Fruit fly (Drosophila melanogaster) whole organism, embryonic: ENCODE results near the gene CG13996.

Source experiments
- CG10147 ChIP-seq: fragments of 200-800 bp; sonication (Bioruptor generic); optimal IDR thresholded peaks from 2 replicates; lab custom pipeline; 2019; ENCODE audit warnings: missing biosample characterization, mild to moderate bottlenecking, missing genetic modification characterization, moderate library complexity
- CG10565 ChIP-seq: fragments of 200-800 bp; sonication (Bioruptor generic); optimal IDR thresholded peaks from 3 replicates; lab custom pipeline; 2016; ENCODE audit warnings: missing biosample characterization, mild to moderate bottlenecking, missing genetic modification characterization
- CG11456 ChIP-seq: fragments of 200-800 bp; sonication (Bioruptor generic); IDR thresholded peaks from 3 replicates; pipeline ENCODE4 v1.3.6; 2022; ENCODE audit warnings: missing biosample characterization, missing genetic modification characterization
- CG12391 ChIP-seq: fragments of 200-800 bp; sonication (Bioruptor generic); optimal IDR thresholded peaks from 3 replicates; lab custom pipeline; 2018; ENCODE audit warnings: missing biosample characterization, mild to moderate bottlenecking, missing genetic modification characterization, moderate library complexity
- CG14667 ChIP-seq: fragments of 200-800 bp; sonication (Bioruptor generic); IDR thresholded peaks from 2 replicates; pipeline ENCODE4 v1.3.6; 2022; ENCODE audit warnings: missing biosample characterization, missing genetic modification characterization
- CG15514 ChIP-seq: fragments of 200-800 bp; sonication (Bioruptor generic); optimal IDR thresholded peaks from 3 replicates; lab custom pipeline; 2017; ENCODE audit warnings: missing biosample characterization, missing genetic modification characterization, mild to moderate bottlenecking, moderate library complexity, missing genetic modification reagents
- CG17912 ChIP-seq: fragments of 200-800 bp; sonication (Bioruptor generic); optimal IDR thresholded peaks from 2 replicates; lab custom pipeline; 2018; ENCODE audit warnings: missing biosample characterization, mild to moderate bottlenecking, missing genetic modification characterization
- CG31365 ChIP-seq: fragments of 200-800 bp; sonication (Bioruptor generic); optimal IDR thresholded peaks from 2 replicates; lab custom pipeline; 2018; ENCODE audit warnings: missing biosample characterization, mild to moderate bottlenecking, missing genetic modification characterization
- CG31388 ChIP-seq: fragments of 200-800 bp; sonication (Bioruptor generic); optimal IDR thresholded peaks from 2 replicates; lab custom pipeline; 2016; ENCODE audit warnings: missing biosample characterization, missing genetic modification characterization
- CG3281 ChIP-seq: fragments of 200-800 bp; sonication (Bioruptor generic); optimal IDR thresholded peaks from 3 replicates; lab custom pipeline; 2017; ENCODE audit warnings: missing biosample characterization, mild to moderate bottlenecking, missing genetic modification characterization
- CG4707 ChIP-seq: fragments of 200-800 bp; sonication (Bioruptor generic); optimal IDR thresholded peaks from 2 replicates; lab custom pipeline; 2018; ENCODE audit warnings: missing biosample characterization, mild to moderate bottlenecking, missing genetic modification characterization, moderate library complexity
- CG4820 ChIP-seq: fragments of 200-800 bp; sonication (Bioruptor generic); optimal IDR thresholded peaks from 3 replicates; lab custom pipeline; 2016; ENCODE audit warnings: missing biosample characterization, missing genetic modification characterization
- CG6272 ChIP-seq: fragments of 200-800 bp; sonication (Bioruptor generic); IDR thresholded peaks from 2 replicates; pipeline ENCODE4 v1.3.6; 2022; ENCODE audit warnings: missing biosample characterization, missing genetic modification characterization
- CG6654 ChIP-seq: fragments of 200-800 bp; sonication (Bioruptor generic); optimal IDR thresholded peaks from 2 replicates; lab custom pipeline; 2017; ENCODE audit warnings: missing biosample characterization, mild to moderate bottlenecking, missing genetic modification characterization
- CG6689 ChIP-seq: fragments of 200-800 bp; sonication (Bioruptor generic); IDR thresholded peaks from 2 replicates; pipeline ENCODE4 v1.3.6; 2022; ENCODE audit warnings: missing biosample characterization, missing genetic modification characterization
- CG7357 ChIP-seq: fragments of 200-800 bp; sonication (Bioruptor generic); IDR thresholded peaks from 3 replicates; pipeline ENCODE4 v1.3.6; 2022; ENCODE audit warnings: missing biosample characterization, missing genetic modification characterization
- CG9876 ChIP-seq: fragments of 200-800 bp; sonication (Bioruptor generic); optimal IDR thresholded peaks from 2 replicates; lab custom pipeline; 2016; ENCODE audit warnings: missing biosample characterization, missing genetic modification characterization
- CHES-1-like ChIP-seq: fragments of 200-800 bp; sonication (Bioruptor generic); optimal IDR thresholded peaks from 2 replicates; lab custom pipeline; 2016; ENCODE audit warnings: missing biosample characterization, missing genetic modification characterization
- Chrac-16 ChIP-seq: fragments of 200-800 bp; sonication (Bioruptor generic); optimal IDR thresholded peaks from 3 replicates; lab custom pipeline; 2016; ENCODE audit warnings: missing biosample characterization, missing genetic modification characterization
- Dbx ChIP-seq: fragments of 200-800 bp; sonication (Bioruptor generic); IDR thresholded peaks from 3 replicates; pipeline ENCODE4 v1.3.6; 2022; ENCODE audit warnings: missing biosample characterization, missing genetic modification characterization
- HLH3B ChIP-seq: fragments of 200-800 bp; sonication (Bioruptor generic); IDR thresholded peaks from 2 replicates; pipeline ENCODE4 v1.3.6; 2022; ENCODE audit warnings: missing biosample characterization, missing genetic modification characterization
- Hr39 ChIP-seq: fragments of >200 bp; optimal IDR thresholded peaks from 2 replicates; lab custom pipeline; 2017
- MBD-R2 ChIP-seq: fragments of 200-800 bp; sonication (Bioruptor generic); IDR thresholded peaks from 2 replicates; pipeline ENCODE4 v1.3.6; 2022; ENCODE audit warnings: missing biosample characterization, missing genetic modification characterization
- MESR4 ChIP-seq: fragments of 200-800 bp; sonication (Bioruptor generic); optimal IDR thresholded peaks from 2 replicates; lab custom pipeline; 2018; ENCODE audit warnings: missing biosample characterization, mild to moderate bottlenecking, missing genetic modification characterization, moderate library complexity
- NC2α ChIP-seq: fragments of 200-800 bp; sonication (Bioruptor generic); optimal IDR thresholded peaks from 2 replicates; lab custom pipeline; 2016; ENCODE audit warnings: missing biosample characterization, missing genetic modification characterization
- Nf-YB ChIP-seq: fragments of 200-800 bp; sonication (Bioruptor generic); optimal IDR thresholded peaks from 3 replicates; lab custom pipeline; 2019; ENCODE audit warnings: missing biosample characterization, mild to moderate bottlenecking, missing genetic modification characterization, moderate library complexity
- Nf-YC ChIP-seq: fragments of 200-800 bp; optimal IDR thresholded peaks from 3 replicates; lab custom pipeline; 2019; ENCODE audit warnings: missing biosample characterization, mild to moderate bottlenecking, missing genetic modification characterization, moderate library complexity
- PHDP ChIP-seq: fragments of 200-800 bp; sonication (Bioruptor generic); optimal IDR thresholded peaks from 3 replicates; lab custom pipeline; 2018; ENCODE audit warnings: missing biosample characterization, mild to moderate bottlenecking, missing genetic modification characterization, moderate library complexity
- Rx ChIP-seq: fragments of 200-800 bp; sonication (Bioruptor generic); IDR thresholded peaks from 2 replicates; pipeline ENCODE4 v1.3.6; 2022; ENCODE audit warnings: missing biosample characterization, missing genetic modification characterization
- Sry-δ ChIP-seq: fragments of 200-800 bp; sonication (Bioruptor generic); optimal IDR thresholded peaks from 2 replicates; lab custom pipeline; 2016; ENCODE audit warnings: missing biosample characterization, missing genetic modification characterization
- amos ChIP-seq: fragments of 200-800 bp; sonication (Bioruptor generic); IDR thresholded peaks from 2 replicates; pipeline ENCODE4 v1.3.6; 2022; ENCODE audit warnings: missing biosample characterization, missing genetic modification characterization; ENCODE audit not compliant: partially characterized antibody
- az2 ChIP-seq: fragments of 200-800 bp; sonication (Bioruptor generic); optimal IDR thresholded peaks from 3 replicates; lab custom pipeline; 2016; ENCODE audit warnings: missing biosample characterization, missing genetic modification characterization
- da ChIP-seq: fragments of 200-800 bp; sonication (Bioruptor generic); optimal IDR thresholded peaks from 2 replicates; lab custom pipeline; 2016; ENCODE audit warnings: missing biosample characterization, missing genetic modification characterization
- dm ChIP-seq: fragments of 200-800 bp; sonication (Bioruptor generic); optimal IDR thresholded peaks from 3 replicates; lab custom pipeline; 2016; ENCODE audit warnings: missing biosample characterization, missing genetic modification characterization
- dysf ChIP-seq: fragments of 200-800 bp; sonication (Bioruptor generic); IDR thresholded peaks from 3 replicates; pipeline ENCODE4 v1.3.6; 2022; ENCODE audit warnings: missing biosample characterization, missing genetic modification characterization
- gcm2 ChIP-seq: fragments of 200-800 bp; sonication (Bioruptor generic); optimal IDR thresholded peaks from 2 replicates; lab custom pipeline; 2016; ENCODE audit warnings: missing biosample characterization, missing genetic modification characterization
- gt ChIP-seq: fragments of 200-800 bp; sonication (Bioruptor generic); IDR thresholded peaks from 2 replicates; pipeline ENCODE4 v1.3.6; 2022; ENCODE audit warnings: missing biosample characterization, missing genetic modification characterization
- inv ChIP-seq: fragments of 200-800 bp; sonication (Bioruptor generic); IDR thresholded peaks from 2 replicates; pipeline ENCODE4 v1.3.6; 2022; ENCODE audit warnings: missing biosample characterization, missing genetic modification characterization; ENCODE audit not compliant: partially characterized antibody
- ken ChIP-seq: fragments of 200-800 bp; sonication (Bioruptor generic); IDR thresholded peaks from 3 replicates; pipeline ENCODE4 v1.3.6; 2022; ENCODE audit warnings: missing biosample characterization, missing genetic modification characterization
- kni ChIP-seq: fragments of 200-800 bp; sonication (Bioruptor generic); optimal IDR thresholded peaks from 3 replicates; lab custom pipeline; 2017; ENCODE audit warnings: mild to moderate bottlenecking, missing biosample characterization, missing genetic modification reagents, missing genetic modification characterization
- lbe ChIP-seq: fragments of 200-800 bp; sonication (Bioruptor generic); optimal IDR thresholded peaks from 2 replicates; lab custom pipeline; 2016; ENCODE audit warnings: missing biosample characterization, mild to moderate bottlenecking, missing genetic modification characterization
- lov ChIP-seq, 2 experiments: fragments of 200-800 bp in 1 of 2; fragments of >200 bp in 1 of 2; sonication (Bioruptor generic) in 1 of 2; IDR thresholded peaks in 1 of 2; optimal IDR thresholded peaks in 1 of 2; 2 replicates in 1 of 2; 3 replicates in 1 of 2; pipeline versions ENCODE4 v1.3.6 to Lab custom; 2017 to 2022; ENCODE audit warnings: missing biosample characterization in 1 of 2, missing genetic modification characterization in 1 of 2
- sc ChIP-seq, 3 experiments: fragments of >200 bp in 2 of 3; fragments of 200-800 bp in 1 of 3; sonication (Bioruptor generic) in 1 of 3; optimal IDR thresholded peaks; 2 replicates in 2 of 3; 3 replicates in 1 of 3; lab custom pipeline; 2017; ENCODE audit warnings: mild to moderate bottlenecking in 1 of 3, missing biosample characterization in 1 of 3, missing genetic modification characterization in 1 of 3, missing genetic modification reagents in 1 of 3
- sna ChIP-seq: fragments of 200-800 bp; sonication (Bioruptor generic); IDR thresholded peaks from 2 replicates; pipeline ENCODE4 v1.3.6; 2022; ENCODE audit warnings: missing biosample characterization, missing genetic modification characterization; ENCODE audit not compliant: partially characterized antibody
- sqz ChIP-seq: fragments of 200-800 bp; sonication (Bioruptor generic); optimal IDR thresholded peaks from 3 replicates; lab custom pipeline; 2018; ENCODE audit warnings: missing biosample characterization, mild to moderate bottlenecking, missing genetic modification characterization
- tin ChIP-seq: fragments of 200-800 bp; sonication (Bioruptor generic); optimal IDR thresholded peaks from 3 replicates; lab custom pipeline; 2016; ENCODE audit warnings: missing biosample characterization, missing genetic modification characterization
- tio ChIP-seq: fragments of 200-800 bp; sonication (Bioruptor generic); optimal IDR thresholded peaks from 2 replicates; lab custom pipeline; 2017; ENCODE audit warnings: missing biosample characterization, missing genetic modification characterization, inconsistent platforms
- vnd ChIP-seq: fragments of 200-800 bp; sonication (Bioruptor generic); IDR thresholded peaks from 3 replicates; pipeline ENCODE4 v1.3.6; 2022; ENCODE audit warnings: missing biosample characterization, missing genetic modification characterization; ENCODE audit not compliant: partially characterized antibody
- zfh2 ChIP-seq: fragments of 200-800 bp; sonication (Bioruptor generic); optimal IDR thresholded peaks from 2 replicates; lab custom pipeline; 2016; ENCODE audit warnings: missing biosample characterization, missing genetic modification characterization

Gene CG13996

DNA sequence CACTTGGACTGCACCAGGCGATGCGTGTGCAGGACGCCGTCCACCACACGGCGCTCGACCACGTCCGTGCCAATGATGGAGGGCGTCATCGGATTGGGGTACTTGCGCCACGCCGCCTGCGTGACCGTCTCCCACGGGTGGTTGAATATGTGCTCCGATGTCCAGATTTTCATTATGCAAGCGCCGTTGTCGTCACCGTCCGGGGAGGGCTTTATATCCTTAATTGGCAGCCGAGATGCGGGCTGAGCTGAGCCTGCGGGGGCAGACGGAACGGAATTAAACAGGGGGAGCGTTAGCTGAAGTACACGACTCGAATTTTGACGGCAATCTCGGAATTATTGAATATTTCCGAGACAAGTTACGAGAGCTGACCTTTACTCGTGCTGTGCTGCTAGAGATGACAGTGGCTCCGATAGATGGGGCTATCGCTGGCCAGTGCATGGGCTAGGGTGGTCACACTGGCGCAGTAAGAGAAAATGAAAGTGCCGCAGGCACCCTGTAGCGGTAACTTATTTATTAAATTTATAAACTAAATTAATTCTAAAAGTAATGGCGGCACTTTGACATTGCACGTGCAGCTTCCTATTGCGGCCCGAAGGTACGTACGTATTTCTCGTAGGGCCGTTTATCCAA, 27.0 kb downstream of the CG13996 start, which contains the start of gene IPIP (continued):
- TF ChIP-seq lov (optimal IDR thresholded peaks at IDR 0.05; lab: Kevin White, UChicago) (no peak), lov (GFP tag; IDR thresholded peaks at IDR 0.05; lab: Robert Waterston, UW) (peak; percentile 60; the same call in 1 of the 3 replicates), CHES-1-like (GFP tag; lab: Kevin White, UChicago) (no peak), CG3281 (GFP tag; lab: Kevin White, UChicago) (peak; percentile 7), CG9876 (GFP tag; lab: Kevin White, UChicago) (no peak), CG4707 (GFP tag; lab: Kevin White, UChicago) (no peak), CG31388 (GFP tag; lab: Kevin White, UChicago) (no peak), dysf (GFP tag; lab: Robert Waterston, UW) (0 out of 3 replicates have a peak, but pooled peaks have one; percentile 1), inv (GFP tag; lab: Robert Waterston, UW) (peak; percentile 83), gt (GFP tag; lab: Robert Waterston, UW) (no peak), tin (GFP tag; lab: Kevin White, UChicago) (no peak), CG12391 (tag; lab: Kevin White, UChicago) (peak; percentile 12), tio (GFP tag; lab: Kevin White, UChicago) (no peak), Chrac-16 (GFP tag; lab: Kevin White, UChicago) (no peak), CG31365 (tag; lab: Kevin White, UChicago) (peak; percentile 24), PHDP (tag; lab: Kevin White, UChicago) (no peak), CG6689 (GFP tag; lab: Robert Waterston, UW) (no peak), CG10565 (GFP tag; lab: Kevin White, UChicago) (no peak), CG10147 (no peak), Rx (peak; percentile 43; the same call in 1 of the 2 replicates), CG11456 (GFP tag; lab: Robert Waterston, UW) (peak; percentile 75), vnd (GFP tag; lab: Robert Waterston, UW) (peak; percentile 73), ken (GFP tag; lab: Robert Waterston, UW) (no peak), CG6654 (GFP tag; lab: Kevin White, UChicago) (no peak), kni (GFP tag; lab: Kevin White, UChicago) (no peak), CG15514 (GFP tag; lab: Kevin White, UChicago) (peak; percentile 64), sqz (GFP tag; lab: Kevin White, UChicago) (no peak), Nf-YC (peak; percentile 27), amos (GFP tag; lab: Robert Waterston, UW) (peak; percentile 94), Sry-δ (GFP tag; lab: Kevin White, UChicago) (peak; percentile 90), da (GFP tag; lab: Kevin White, UChicago) (no peak), CG7357 (GFP tag; lab: Robert Waterston, UW) (no peak), zfh2 (GFP tag; lab: Kevin White, UChicago) (peak; percentile 9), CG4820 (GFP tag; lab: Kevin White, UChicago) (no peak), gcm2 (peak; percentile 30), NC2α (GFP tag; lab: Kevin White, UChicago) (no peak), HLH3B (no peak), lbe (GFP tag; lab: Kevin White, UChicago) (no peak), CG6272 (peak; percentile 63), sna (GFP tag; lab: Robert Waterston, UW) (0 out of 2 replicates have a peak, but pooled peaks have one; percentile 21), Hr39 (no peak), MBD-R2 (GFP tag; lab: Robert Waterston, UW) (peak; percentile 93), Nf-YB (GFP tag; lab: Kevin White, UChicago) (no peak), Dbx (GFP tag; lab: Robert Waterston, UW) (peak; percentile 52; the same call in 2 of the 3 replicates), sc (optimal IDR thresholded peaks at IDR 0.05; lab: Kevin White, UChicago) (no peak), sc (GFP tag; optimal IDR thresholded peaks at IDR 0.05; lab: Kevin White, UChicago) (no peak), CG17912 (GFP tag; lab: Kevin White, UChicago) (no peak), az2 (no peak), dm (GFP tag; lab: Kevin White, UChicago) (peak; percentile 40), MESR4 (GFP tag; lab: Kevin White, UChicago) (peak; percentile 91), CG14667 (GFP tag; lab: Robert Waterston, UW) (peak; percentile 18; the same call in 1 of the 2 replicates)
